Worm (Caenorhabditis elegans): ENCODE measurements around the gene fipr-12.

Gene fipr-12

DNA sequence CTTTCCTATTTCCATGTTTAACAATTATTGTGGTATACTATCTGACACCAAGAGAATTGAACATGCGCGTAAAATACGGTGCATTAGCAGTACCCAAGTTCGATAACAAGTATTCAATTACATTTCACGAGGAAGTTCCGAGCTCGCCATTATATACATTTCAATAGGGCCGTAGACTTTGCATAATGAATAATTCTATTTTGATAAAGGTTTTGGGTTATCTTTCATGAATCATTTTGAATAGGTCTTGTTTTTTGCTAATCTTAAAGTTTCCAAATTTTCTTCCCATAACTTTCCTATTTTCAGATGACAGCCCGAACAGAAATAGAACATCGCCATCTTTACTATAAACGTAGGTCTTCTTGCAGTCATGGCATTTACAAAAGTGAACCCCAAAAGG lies 16.9 kb upstream of the fipr-12 start, which contains the start of gene C50H2.13:
C50H2.13 (plus strand) TSS at position 301 of the 400 bp plus-strand sequence.
- no peak for TF ChIP-seq sox-4 (tag; optimal IDR thresholded peaks at IDR 0.05)
- TF ChIP-seq egl-27 (tag; optimal IDR thresholded peaks at IDR 0.05) = no peak
- no peak for TF ChIP-seq C16A3.4 (tag; optimal IDR thresholded peaks at IDR 0.05)
- no peak for TF ChIP-seq tlp-1 (tag; optimal IDR thresholded peaks at IDR 0.05)
- no peak for TF ChIP-seq Y116A8C.19 (tag; optimal IDR thresholded peaks at IDR 0.05; ENCODE audit: borderline replicate concordance)
- no peak for TF ChIP-seq unc-98 (GFP tag; IDR thresholded peaks at IDR 0.05)
- TF ChIP-seq C04F5.9 (tag; optimal IDR thresholded peaks at IDR 0.05) = no peak
- no peak for TF ChIP-seq nhr-12 (tag; optimal IDR thresholded peaks at IDR 0.05)
- no peak for TF ChIP-seq pax-3 (tag; optimal IDR thresholded peaks at IDR 0.05)
- no peak for TF ChIP-seq sup-37 (GFP tag; optimal IDR thresholded peaks at IDR 0.05)
- TF ChIP-seq lin-14 (GFP tag; optimal IDR thresholded peaks at IDR 0.05) = no peak
- TF ChIP-seq snu-23 (GFP tag; optimal IDR thresholded peaks at IDR 0.05) = no peak
- TF ChIP-seq lir-3 (tag; optimal IDR thresholded peaks at IDR 0.05; ENCODE audit: poor library complexity) = no peak
- TF ChIP-seq fkh-4 (tag; optimal IDR thresholded peaks at IDR 0.05; ENCODE audit: borderline replicate concordance) = no peak
- TF ChIP-seq efl-1 (optimal IDR thresholded peaks at IDR 0.05) = no peak
- TF ChIP-seq efl-1 (GFP tag; optimal IDR thresholded peaks at IDR 0.05 in 1 of 2) = no peak
- no peak for TF ChIP-seq ceh-90 (tag; optimal IDR thresholded peaks at IDR 0.05)

- TF ChIP-seq lin-15B (tag; optimal IDR thresholded peaks at IDR 0.05) = no peak
- TF ChIP-seq mef-2 (tag; optimal IDR thresholded peaks at IDR 0.05) = no peak
- TF ChIP-seq efl-1 (optimal IDR thresholded peaks at IDR 0.05) = no peak
- TF ChIP-seq efl-1 (GFP tag; optimal IDR thresholded peaks at IDR 0.05 in 1 of 2) = peak in 1 of 2 experiments; percentile 34
Measured at ce11 chrV:9927381-9927780, 15.8 kb upstream of the fipr-12 start.

ce11 chrV:9927954-9928353 lies 15.2 kb upstream of the fipr-12 start:
- TF ChIP-seq skn-1 (tag; optimal IDR thresholded peaks at IDR 0.05) (no peak), elt-2 (tag; optimal IDR thresholded peaks at IDR 0.05) (peak; percentile 73), lin-35 (GFP tag; optimal IDR thresholded peaks at IDR 0.05) (peak in 1 of 2 experiments; percentile 28)

ce11 chrV:9930612-9931065 lies 12.5 kb upstream of the fipr-12 start, which contains the start of the genes rmh-2 and suds-3:
Gene rmh-2, minus strand, starts transcription at chrV:9930775.
Gene suds-3, plus strand, starts transcription at chrV:9931015.
- TF ChIP-seq nhr-71 (tag; optimal IDR thresholded peaks at IDR 0.05) (peak; percentile 50), lin-35 (GFP tag; optimal IDR thresholded peaks at IDR 0.05) (peak; percentile 69 to 92), lin-39 (tag; optimal IDR thresholded peaks at IDR 0.05) (no peak), unc-130 (tag; optimal IDR thresholded peaks at IDR 0.05) (peak; percentile 9), lsy-2 (tag; optimal IDR thresholded peaks at IDR 0.05) (peak in 1 of 2 experiments; percentile 69), ceh-8 (GFP tag; optimal IDR thresholded peaks at IDR 0.05) (no peak), pax-3 (tag; optimal IDR thresholded peaks at IDR 0.05) (no peak), snu-23 (GFP tag; optimal IDR thresholded peaks at IDR 0.05) (no peak), nhr-90 (tag; optimal IDR thresholded peaks at IDR 0.05; ENCODE audit: poor library complexity) (peak; percentile 7), egl-27 (tag; optimal IDR thresholded peaks at IDR 0.05) (no peak), skn-1 (tag; optimal IDR thresholded peaks at IDR 0.05) (no peak), rnt-1 (tag; optimal IDR thresholded peaks at IDR 0.05) (peak; percentile 69), ama-1 (optimal IDR thresholded peaks at IDR 0.05) (no peak), hlh-17 (GFP tag; optimal IDR thresholded peaks at IDR 0.05; ENCODE audit: borderline replicate concordance) (no peak), ceh-90 (tag; optimal IDR thresholded peaks at IDR 0.05) (no peak), lir-3 (tag; optimal IDR thresholded peaks at IDR 0.05; ENCODE audit: poor library complexity) (no peak), C16A3.4 (tag; optimal IDR thresholded peaks at IDR 0.05) (peak; percentile 53), fkh-4 (tag; optimal IDR thresholded peaks at IDR 0.05; ENCODE audit: borderline replicate concordance) (no peak), nhr-19 (GFP tag; conservative IDR thresholded peaks at IDR 0.05) (no peak), lin-15B (tag; optimal IDR thresholded peaks at IDR 0.05) (peak; percentile 39), efl-1 (optimal IDR thresholded peaks at IDR 0.05) (peak; percentile 60 to 85), efl-1 (GFP tag; optimal IDR thresholded peaks at IDR 0.05 in 1 of 2) (peak; percentile 78 to 98), ceh-63 (GFP tag; optimal IDR thresholded peaks at IDR 0.05) (no peak), swsn-7 (tag; optimal IDR thresholded peaks at IDR 0.05) (peak; percentile 20), dsc-1 (tag; optimal IDR thresholded peaks at IDR 0.05) (peak; percentile 11), zag-1 (tag; optimal IDR thresholded peaks at IDR 0.05) (no peak), ceh-82 (tag; optimal IDR thresholded peaks at IDR 0.05) (peak in 1 of 3 experiments; percentile 9), blmp-1 (tag; optimal IDR thresholded peaks at IDR 0.05) (peak; percentile 1), fkh-10 (GFP tag; optimal IDR thresholded peaks at IDR 0.05) (no peak), nhr-20 (tag; optimal IDR thresholded peaks at IDR 0.05) (peak; percentile 31), elt-3 (tag; optimal IDR thresholded peaks at IDR 0.05) (no peak), tbx-2 (tag; optimal IDR thresholded peaks at IDR 0.05) (no peak), mdl-1 (tag; optimal IDR thresholded peaks at IDR 0.05) (peak in 1 of 2 experiments; percentile 16), mab-9 (GFP tag; IDR thresholded peaks at IDR 0.05) (no peak)

All from whole organism, L1 larva.